Worm (Caenorhabditis elegans) whole organism, L3 larva: ENCODE measurements around the gene comt-4.

Experiments
- ama-1 ChIP-seq: fragments of 150-350 bp; optimal IDR thresholded peaks from 2 replicates; lab custom pipeline; 2018
- egl-27 ChIP-seq: sonication (generic microtip); optimal IDR thresholded peaks from 4 replicates; lab custom pipeline; 2017; ENCODE audit warnings: missing biosample characterization, missing genetic modification reagents, missing genetic modification characterization
- elt-3 ChIP-seq, 3 experiments: fragments of 150-350 bp in 1 of 3; sonication (generic microtip) in 2 of 3; optimal IDR thresholded peaks; 2 replicates in 2 of 3; 4 replicates in 1 of 3; lab custom pipeline; 2014 to 2017; ENCODE audit warnings: missing biosample characterization in 3 of 3, missing genetic modification characterization in 3 of 3
- lin-15B ChIP-seq: fragments of 150-350 bp; optimal IDR thresholded peaks from 2 replicates; lab custom pipeline; 2014; ENCODE audit warnings: missing biosample characterization, missing genetic modification characterization
- lin-39 ChIP-seq: fragments of 150-350 bp; optimal IDR thresholded peaks from 2 replicates; lab custom pipeline; 2018; ENCODE audit warnings: missing biosample characterization, missing genetic modification reagents, missing genetic modification characterization
- mdl-1 ChIP-seq: fragments of 150-350 bp; optimal IDR thresholded peaks from 2 replicates; lab custom pipeline; 2014; ENCODE audit warnings: missing biosample characterization, missing genetic modification characterization
- nhr-76 ChIP-seq: fragments of 150-350 bp; sonication (generic microtip); optimal IDR thresholded peaks from 5 replicates; lab custom pipeline; 2014; ENCODE audit warnings: missing biosample characterization, missing genetic modification characterization
- pha-4 ChIP-seq: fragments of 150-350 bp; optimal IDR thresholded peaks from 2 replicates; lab custom pipeline; 2014; ENCODE audit warnings: missing biosample characterization, missing genetic modification reagents, missing genetic modification characterization
- pqm-1 ChIP-seq: fragments of 150-350 bp; optimal IDR thresholded peaks from 2 replicates; lab custom pipeline; 2017; ENCODE audit warnings: missing biosample characterization, missing genetic modification characterization, inconsistent platforms
- unc-62 ChIP-seq: fragments of 150-350 bp; sonication (generic microtip); optimal IDR thresholded peaks from 4 replicates; lab custom pipeline; 2014; ENCODE audit warnings: missing biosample characterization, missing genetic modification reagents, missing genetic modification characterization
- zag-1 ChIP-seq: fragments of 150-350 bp; optimal IDR thresholded peaks from 2 replicates; lab custom pipeline; 2014; ENCODE audit warnings: missing biosample characterization, missing genetic modification characterization
- ztf-11 ChIP-seq: fragments of 150-350 bp; optimal IDR thresholded peaks from 2 replicates; lab custom pipeline; 2014; ENCODE audit warnings: missing biosample characterization, missing genetic modification characterization
- ztf-4 ChIP-seq: fragments of 150-350 bp; optimal IDR thresholded peaks from 2 replicates; lab custom pipeline; 2014; ENCODE audit warnings: missing biosample characterization, missing genetic modification characterization

DNA sequence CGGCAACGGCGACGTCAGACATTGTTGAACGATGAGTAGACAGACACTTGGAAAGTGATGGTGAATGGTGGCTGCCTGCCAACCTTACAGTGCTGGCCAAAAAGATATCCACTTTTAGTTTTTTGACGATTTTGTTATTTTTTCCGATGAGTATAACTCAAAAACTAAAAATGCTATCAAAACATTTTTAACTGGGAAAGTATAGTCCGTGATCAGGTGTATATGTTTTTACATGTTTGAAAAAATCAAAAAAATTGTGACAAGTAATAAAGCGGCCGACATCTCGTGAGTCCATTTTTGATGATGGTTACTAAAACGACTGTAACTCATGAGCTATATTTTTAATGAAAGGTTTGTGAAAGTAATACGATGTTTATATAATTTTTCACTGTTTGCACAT lies 18.5 kb downstream of the comt-4 start, which contains the start of gene hil-6:
- TF ChIP-seq pqm-1 (tag; lab: Kevin White, UChicago) (no peak), mdl-1 (no peak), nhr-76 (tag; lab: Kevin White, UChicago) (no peak), ztf-4 (no peak), elt-3 (tag; optimal IDR thresholded peaks at IDR 0.05; lab: Kevin White, UChicago) (no peak), pha-4 (tag; lab: Kevin White, UChicago) (no peak), egl-27 (tag; lab: Kevin White, UChicago) (no peak), lin-15B (tag; lab: Kevin White, UChicago) (no peak), lin-39 (tag; lab: Kevin White, UChicago) (no peak), ama-1 (lab: Kevin White, UChicago) (no peak), ztf-11 (no peak), zag-1 (tag; lab: Kevin White, UChicago) (no peak), unc-62 (GFP tag; lab: Kevin White, UChicago) (no peak)
